Worm (Caenorhabditis elegans) whole organism, late embryonic: Measurements from ENCODE around the gene spsb-2.

Experiments used
- K02D7.2 ChIP-seq: sonication (generic microtip); optimal IDR thresholded peaks from 2 replicates; lab custom pipeline; 2017; ENCODE audit warnings: mild to moderate bottlenecking, missing genetic modification characterization, missing compliant biosample characterization
- K09A11.1 ChIP-seq: sonication (generic microtip); optimal IDR thresholded peaks from 2 replicates; lab custom pipeline; 2017; ENCODE audit warnings: antibody characterized with exemption, mild to moderate bottlenecking, missing genetic modification characterization, missing compliant biosample characterization; ENCODE audit not compliant: insufficient read depth
- T23F11.4 ChIP-seq: fragments of 200-800 bp; sonication (Bioruptor generic); optimal IDR thresholded peaks from 2 replicates; lab custom pipeline; 2018; ENCODE audit warnings: mild to moderate bottlenecking, missing genetic modification characterization, missing compliant biosample characterization
- Y22D7AL.16 ChIP-seq: sonication (generic microtip); optimal IDR thresholded peaks from 2 replicates; lab custom pipeline; 2016; ENCODE audit warnings: missing genetic modification characterization, missing compliant biosample characterization
- ceh-14 ChIP-seq: sonication (generic microtip); optimal IDR thresholded peaks from 2 replicates; lab custom pipeline; 2016; ENCODE audit warnings: missing genotype, missing genetic modification characterization, missing compliant biosample characterization
- ceh-19 ChIP-seq: fragments of 200-800 bp; sonication (Bioruptor generic); optimal IDR thresholded peaks from 2 replicates; lab custom pipeline; 2018; ENCODE audit warnings: mild to moderate bottlenecking, missing genetic modification characterization, missing compliant biosample characterization
- ceh-31 ChIP-seq: sonication (generic microtip); optimal IDR thresholded peaks from 2 replicates; lab custom pipeline; 2016; ENCODE audit warnings: missing genetic modification characterization, missing compliant biosample characterization
- ceh-34 ChIP-seq: sonication (generic microtip); optimal IDR thresholded peaks from 2 replicates; lab custom pipeline; 2016; ENCODE audit warnings: mild to moderate bottlenecking, missing genetic modification characterization, missing compliant biosample characterization
- ceh-45 ChIP-seq: fragments of 200-800 bp; sonication (Bioruptor generic); IDR thresholded peaks from 2 replicates; pipeline ENCODE4 v1.3.6; 2022; ENCODE audit warnings: missing genetic modification reagents, missing genetic modification characterization, missing compliant biosample characterization
- ceh-6 ChIP-seq: fragments of 200-800 bp; sonication (Bioruptor generic); optimal IDR thresholded peaks from 2 replicates; lab custom pipeline; 2018; ENCODE audit warnings: mild to moderate bottlenecking, missing genetic modification characterization, missing compliant biosample characterization
- ceh-9 ChIP-seq: sonication (generic microtip); optimal IDR thresholded peaks from 2 replicates; lab custom pipeline; 2016; ENCODE audit warnings: mild to moderate bottlenecking, missing genetic modification characterization, inconsistent platforms, missing compliant biosample characterization
- dve-1 ChIP-seq: sonication (generic microtip); optimal IDR thresholded peaks from 2 replicates; lab custom pipeline; 2017; ENCODE audit warnings: antibody characterized with exemption, mild to moderate bottlenecking, missing genetic modification characterization, missing compliant biosample characterization
- elt-4 ChIP-seq: sonication (generic microtip); optimal IDR thresholded peaks from 2 replicates; lab custom pipeline; 2016; ENCODE audit warnings: missing genetic modification characterization, missing compliant biosample characterization
- ets-4 ChIP-seq: sonication (generic microtip); optimal IDR thresholded peaks from 2 replicates; lab custom pipeline; 2016; ENCODE audit warnings: missing genetic modification characterization, missing compliant biosample characterization
- fax-1 ChIP-seq: sonication (generic microtip); optimal IDR thresholded peaks from 2 replicates; lab custom pipeline; 2016; ENCODE audit warnings: missing genotype, missing genetic modification characterization, missing compliant biosample characterization
- gmeb-2 ChIP-seq: sonication (generic microtip); optimal IDR thresholded peaks from 2 replicates; lab custom pipeline; 2016; ENCODE audit warnings: missing genetic modification characterization, inconsistent platforms, missing compliant biosample characterization
- hlh-15 ChIP-seq: sonication (generic microtip); optimal IDR thresholded peaks from 2 replicates; lab custom pipeline; 2016; ENCODE audit warnings: missing genetic modification characterization, missing compliant biosample characterization
- hlh-30 ChIP-seq: sonication (generic microtip); optimal IDR thresholded peaks from 2 replicates; lab custom pipeline; 2017; ENCODE audit warnings: antibody characterized with exemption, missing genetic modification characterization, missing compliant biosample characterization; ENCODE audit not compliant: insufficient read depth
- hlh-6 ChIP-seq: sonication (generic microtip); optimal IDR thresholded peaks from 2 replicates; lab custom pipeline; 2016; ENCODE audit warnings: missing genotype, missing genetic modification characterization, missing compliant biosample characterization
- lin-11 ChIP-seq: fragments of 200-800 bp; sonication (Bioruptor generic); optimal IDR thresholded peaks from 2 replicates; lab custom pipeline; 2018; ENCODE audit warnings: mild to moderate bottlenecking, missing genetic modification characterization, missing compliant biosample characterization
- madf-2 ChIP-seq: sonication (generic microtip); optimal IDR thresholded peaks from 2 replicates; lab custom pipeline; 2017; ENCODE audit warnings: missing genetic modification characterization, missing compliant biosample characterization
- mec-3 ChIP-seq: sonication (generic microtip); optimal IDR thresholded peaks from 2 replicates; lab custom pipeline; 2016; ENCODE audit warnings: borderline replicate concordance, missing genetic modification characterization, missing compliant biosample characterization
- nfya-1 ChIP-seq: sonication (generic microtip); optimal IDR thresholded peaks from 2 replicates; lab custom pipeline; 2017; ENCODE audit warnings: missing genetic modification characterization, mild to moderate bottlenecking, missing compliant biosample characterization, antibody characterized with exemption, moderate library complexity
- nhr-11 ChIP-seq: fragments of 150-350 bp; optimal IDR thresholded peaks from 2 replicates; lab custom pipeline; 2014; ENCODE audit warnings: missing biosample characterization, missing genetic modification characterization
- nhr-232 ChIP-seq: sonication (generic microtip); optimal IDR thresholded peaks from 2 replicates; lab custom pipeline; 2016; ENCODE audit warnings: missing genetic modification characterization, missing compliant biosample characterization
- pag-3 ChIP-seq: sonication (generic microtip); optimal IDR thresholded peaks from 2 replicates; lab custom pipeline; 2016; ENCODE audit warnings: missing compliant biosample characterization, missing genetic modification characterization, borderline replicate concordance
- pat-9 ChIP-seq: fragments of 200-800 bp; sonication (Bioruptor generic); optimal IDR thresholded peaks from 2 replicates; lab custom pipeline; 2018; ENCODE audit warnings: mild to moderate bottlenecking, missing genetic modification characterization, moderate library complexity, missing compliant biosample characterization
- rnt-1 ChIP-seq: sonication (generic microtip); optimal IDR thresholded peaks from 2 replicates; lab custom pipeline; 2016; ENCODE audit warnings: missing genetic modification characterization, missing compliant biosample characterization
- sdc-2 ChIP-seq: sonication (generic microtip); optimal IDR thresholded peaks from 2 replicates; lab custom pipeline; 2016; ENCODE audit warnings: missing genotype, missing genetic modification characterization, missing compliant biosample characterization
- sox-2 ChIP-seq: fragments of 200-800 bp; sonication (Bioruptor generic); IDR thresholded peaks from 2 replicates; pipeline ENCODE4 v1.3.6; 2022; ENCODE audit warnings: missing genetic modification reagents, missing genetic modification characterization, missing compliant biosample characterization
- syd-9 ChIP-seq: sonication (generic microtip); optimal IDR thresholded peaks from 2 replicates; lab custom pipeline; 2016; ENCODE audit warnings: mild to moderate bottlenecking, missing genetic modification characterization, moderate library complexity, missing compliant biosample characterization
- tbx-2 ChIP-seq: sonication (generic microtip); optimal IDR thresholded peaks from 2 replicates; lab custom pipeline; 2016; ENCODE audit warnings: missing genetic modification characterization, missing compliant biosample characterization
- tbx-7 ChIP-seq: sonication (generic microtip); optimal IDR thresholded peaks from 2 replicates; lab custom pipeline; 2016; ENCODE audit warnings: missing genotype, missing genetic modification characterization, missing compliant biosample characterization
- ttx-3 ChIP-seq: sonication (generic microtip); optimal IDR thresholded peaks from 2 replicates; lab custom pipeline; 2016; ENCODE audit warnings: missing genetic modification reagents, missing genetic modification characterization, missing compliant biosample characterization
- unc-42 ChIP-seq: sonication (generic microtip); optimal IDR thresholded peaks from 2 replicates; lab custom pipeline; 2016; ENCODE audit warnings: missing genotype, missing genetic modification characterization, missing compliant biosample characterization
- unc-86 ChIP-seq: sonication (generic microtip); optimal IDR thresholded peaks from 2 replicates; lab custom pipeline; 2016; ENCODE audit warnings: missing genetic modification characterization, missing compliant biosample characterization
- zip-5 ChIP-seq: sonication (generic microtip); optimal IDR thresholded peaks from 2 replicates; lab custom pipeline; 2016; ENCODE audit warnings: missing genetic modification characterization, missing compliant biosample characterization

The spsb-2 gene

DNA sequence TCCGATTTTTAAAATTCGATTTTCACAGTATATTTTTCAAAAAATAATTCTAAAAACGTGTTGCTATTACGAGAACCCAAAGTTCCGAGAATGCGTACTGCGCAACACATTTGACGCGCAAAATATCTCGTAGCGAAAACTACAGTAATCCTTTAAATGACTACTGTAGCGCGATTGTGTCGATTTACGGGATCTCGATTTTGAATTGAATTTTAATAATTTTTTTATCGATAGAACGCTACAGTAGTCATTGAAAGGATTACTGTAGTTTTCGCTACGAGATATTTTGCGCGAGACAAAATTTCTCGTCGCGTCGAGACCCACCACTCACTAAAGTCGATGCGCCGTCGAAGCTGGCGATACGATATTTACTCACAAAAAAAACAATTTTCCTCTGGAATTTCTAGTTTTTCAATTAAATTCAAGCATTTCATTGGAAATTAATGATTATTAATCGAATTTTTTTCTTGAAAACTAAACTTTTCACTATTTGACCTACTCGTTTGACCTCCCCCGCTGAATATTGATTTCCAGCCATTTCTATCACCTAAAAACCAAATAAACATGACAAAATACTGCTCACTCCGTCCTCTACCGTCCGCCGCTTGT, at the start of gene spsb-2:
Gene spsb-2 (plus strand): TSS at position 559 of the 609 bp plus-strand sequence.
- TF ChIP-seq ceh-34 (tag; lab: Kevin White, UChicago): no peak
- TF ChIP-seq elt-4: no peak
- TF ChIP-seq hlh-15 (tag; lab: Kevin White, UChicago): no peak
- no peak for TF ChIP-seq ceh-19 (GFP tag; lab: Kevin White, UChicago)
- no peak for TF ChIP-seq ceh-31 (tag; lab: Kevin White, UChicago)
- TF ChIP-seq hlh-30: no peak
- TF ChIP-seq Y22D7AL.16: no peak
- TF ChIP-seq gmeb-2 (tag; lab: Kevin White, UChicago): no peak
- no peak for TF ChIP-seq ets-4 (tag; lab: Kevin White, UChicago)
- no peak for TF ChIP-seq sox-2 (GFP tag; lab: Robert Waterston, UW)
- TF ChIP-seq sdc-2 (tag; lab: Kevin White, UChicago): no peak
- no peak for TF ChIP-seq K02D7.2 (tag; lab: Kevin White, UChicago)
- no peak for TF ChIP-seq nhr-232 (tag; lab: Kevin White, UChicago)
- no peak for TF ChIP-seq rnt-1 (tag; lab: Kevin White, UChicago)
- TF ChIP-seq ceh-14 (tag; lab: Kevin White, UChicago): no peak
- TF ChIP-seq, all 69 proteins: peak for 0

DNA sequence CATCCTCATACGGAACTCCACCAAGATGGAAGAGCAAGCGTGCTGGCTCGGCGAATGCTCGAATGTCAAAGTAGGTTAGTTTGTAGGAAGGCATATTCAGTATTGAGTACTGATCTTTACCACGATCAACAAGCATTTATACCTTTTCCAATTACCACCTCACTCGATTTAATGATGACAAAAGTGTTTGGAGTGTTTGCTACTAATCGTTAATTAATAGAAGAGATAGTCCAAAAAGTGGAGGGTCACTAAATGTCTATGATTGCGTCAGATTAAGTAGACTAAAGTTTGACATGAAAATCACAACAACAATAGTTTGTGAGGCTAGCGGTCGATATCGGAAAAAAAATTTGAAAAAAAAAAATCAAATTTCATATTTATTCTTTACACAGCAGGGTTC, 47.0 kb upstream of the spsb-2 start, which contains the start of gene gst-34:
Gene gst-34 (minus strand): TSS at position 101 of the 400 bp plus-strand sequence.
- TF ChIP-seq zip-5 (tag; lab: Kevin White, UChicago): no peak
- TF ChIP-seq fax-1 (tag; lab: Kevin White, UChicago): no peak
- no peak for TF ChIP-seq tbx-7 (tag; lab: Kevin White, UChicago)
- TF ChIP-seq sox-2 (GFP tag; lab: Robert Waterston, UW): no peak
- TF ChIP-seq ceh-14 (tag; lab: Kevin White, UChicago): no peak
- no peak for TF ChIP-seq T23F11.4 (GFP tag; lab: Kevin White, UChicago)
- no peak for TF ChIP-seq elt-4
- no peak for TF ChIP-seq rnt-1 (tag; lab: Kevin White, UChicago)
- TF ChIP-seq ttx-3 (tag; lab: Kevin White, UChicago): no peak

DNA sequence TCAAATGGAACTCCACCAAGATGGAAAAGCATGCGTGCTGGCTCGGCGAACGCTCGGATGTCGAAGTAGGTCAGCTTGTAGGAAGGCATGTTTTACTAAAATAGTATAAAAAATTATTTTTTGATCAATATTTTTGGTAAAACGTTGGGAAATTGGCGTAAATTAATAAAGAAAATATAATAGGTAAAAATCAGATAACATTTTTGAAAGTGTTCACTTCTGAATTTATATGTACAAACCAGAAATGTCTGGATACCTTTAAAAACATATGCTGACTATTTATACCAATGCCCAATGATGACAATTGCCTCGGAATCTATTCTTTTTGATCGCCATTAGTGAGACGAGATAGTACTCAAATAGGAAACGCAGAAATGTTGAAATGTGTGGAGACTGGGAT, 44.9 kb upstream of the spsb-2 start, which contains the start of gene gst-35:
Gene gst-35 (minus strand): TSS at position 101 of the 400 bp plus-strand sequence.
- TF ChIP-seq ceh-31 (tag; lab: Kevin White, UChicago) (no peak), mec-3 (tag; lab: Kevin White, UChicago) (no peak)

DNA sequence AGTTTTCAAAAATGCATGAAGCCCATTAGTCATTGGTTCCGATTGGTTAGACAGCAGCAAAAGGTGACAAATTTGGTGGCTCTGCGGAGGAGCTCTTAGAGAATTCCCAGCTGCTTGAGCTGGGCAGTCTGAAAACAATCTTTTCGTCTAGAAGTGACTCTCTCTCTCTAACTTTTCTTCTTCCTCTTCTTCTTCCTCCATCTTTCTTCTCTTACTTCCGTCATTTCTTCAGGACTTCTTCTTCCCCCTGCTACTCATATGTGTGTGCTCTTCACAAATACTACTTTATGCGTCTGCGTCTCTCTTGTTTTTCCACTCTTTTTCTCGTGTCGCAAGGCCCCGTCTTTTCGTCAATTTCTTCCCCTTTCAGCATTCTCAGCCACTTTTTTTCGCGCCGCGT, 40.2 kb upstream of the spsb-2 start:
- TF ChIP-seq ceh-31 (tag; lab: Kevin White, UChicago) (peak; percentile 15), rnt-1 (tag; lab: Kevin White, UChicago) (no peak), unc-42 (tag; lab: Kevin White, UChicago) (peak; percentile 60), nfya-1 (tag; lab: Kevin White, UChicago) (peak; percentile 6)

DNA sequence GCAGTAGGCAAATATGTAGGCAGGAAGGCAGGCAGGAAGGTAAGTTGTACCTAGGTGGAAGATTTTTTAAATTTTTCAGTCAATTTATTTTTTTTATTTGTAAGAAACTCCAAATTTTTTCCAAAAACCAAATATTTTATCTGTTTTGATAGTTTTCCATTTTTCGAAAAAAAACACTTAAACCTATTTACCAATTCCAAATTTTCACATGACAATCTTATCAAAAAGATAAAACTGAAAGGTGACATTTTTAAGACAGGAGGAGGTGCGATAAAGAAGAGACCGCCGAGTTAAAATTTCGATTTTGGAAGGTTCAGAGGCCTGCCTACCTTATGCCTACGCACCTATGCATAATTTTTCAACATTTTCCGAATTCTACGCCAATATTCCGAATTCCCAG, 39.2 kb upstream of the spsb-2 start:
- TF ChIP-seq syd-9 (tag; lab: Kevin White, UChicago): no peak
- TF ChIP-seq lin-11: no peak
- TF ChIP-seq nhr-11: no peak
- no peak for TF ChIP-seq K09A11.1 (tag; lab: Kevin White, UChicago)
- TF ChIP-seq hlh-6 (tag; lab: Kevin White, UChicago): no peak
- TF ChIP-seq ceh-6 (GFP tag; lab: Kevin White, UChicago): no peak
- no peak for TF ChIP-seq tbx-2
- TF ChIP-seq madf-2 (tag; lab: Kevin White, UChicago): no peak
- no peak for TF ChIP-seq unc-42 (tag; lab: Kevin White, UChicago)
- no peak for TF ChIP-seq zip-5 (tag; lab: Kevin White, UChicago)
- no peak for TF ChIP-seq pat-9 (tag; lab: Kevin White, UChicago)
- TF ChIP-seq ceh-45 (GFP tag; lab: Robert Waterston, UW): no peak
- TF ChIP-seq ceh-9 (tag; lab: Kevin White, UChicago): no peak
- no peak for TF ChIP-seq unc-86 (tag; lab: Kevin White, UChicago)
- no peak for TF ChIP-seq tbx-7 (tag; lab: Kevin White, UChicago)
- no peak for TF ChIP-seq rnt-1 (tag; lab: Kevin White, UChicago)
- no peak for TF ChIP-seq dve-1 (tag; lab: Kevin White, UChicago)
- TF ChIP-seq pag-3 (tag; lab: Kevin White, UChicago): no peak
- TF ChIP-seq elt-4: no peak
